Fruit fly (Drosophila melanogaster): ENCODE data around the gene Nnf1b.

DNA sequence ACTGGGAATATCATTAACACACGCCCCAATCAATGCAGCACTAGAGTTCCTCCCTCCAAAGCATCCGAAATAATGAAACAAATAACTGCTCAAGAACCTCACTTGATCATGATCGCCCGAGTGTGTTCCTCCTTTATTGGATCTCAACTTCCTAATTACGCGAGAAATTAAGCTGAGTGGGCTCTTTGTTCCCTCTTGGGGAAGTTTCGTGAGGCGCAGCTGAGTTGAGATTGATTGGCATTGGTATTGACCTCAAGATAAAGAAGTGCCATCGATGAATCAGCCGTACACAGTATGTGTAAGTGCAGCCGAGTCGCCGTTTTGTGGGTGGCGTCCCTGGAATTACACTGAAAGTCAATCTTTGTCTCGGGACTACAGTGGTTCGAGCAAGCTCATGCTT lies 32.5 kb downstream of the Nnf1b start:
- TF ChIP-seq Sin3A (optimal IDR thresholded peaks at IDR 0.05) (no peak), ttk (optimal IDR thresholded peaks at IDR 0.05) (no peak)
